Fruit fly (Drosophila melanogaster) whole organism, larva: ENCODE data around the gene lectin-33A.
A peak's percentile ranks its signal among the peaks of the same experiment; 100 is the strongest.

Source experiments
- noc ChIP-seq: fragments of 200-800 bp; sonication (Bioruptor generic); optimal IDR thresholded peaks from 3 replicates; lab custom pipeline; 2019; ENCODE audit warnings: missing biosample characterization, mild to moderate bottlenecking, missing genetic modification characterization, moderate library complexity

lectin-33A gene

DNA sequence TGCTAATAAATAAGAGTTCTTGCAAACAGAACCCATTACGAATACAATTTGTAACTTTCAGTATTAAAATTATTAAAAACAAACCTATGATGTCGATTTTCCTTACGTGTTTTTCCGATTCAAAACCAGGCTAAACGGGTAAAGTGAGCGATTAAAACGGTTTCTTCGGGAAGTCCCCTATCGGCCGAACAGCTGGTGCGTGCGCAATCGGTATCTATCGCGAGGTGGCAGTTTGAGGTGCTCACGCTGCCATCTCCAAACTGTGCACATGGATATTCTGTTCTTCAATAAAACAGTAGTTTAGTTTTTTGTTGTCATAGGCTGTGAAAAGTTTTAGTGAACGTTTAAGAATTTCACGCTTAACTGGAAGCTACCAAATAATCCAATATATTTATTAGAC lies 12.7 kb upstream of the lectin-33A start, which contains the start of gene TTLL4A:
Gene TTLL4A, plus strand, starts transcription at position 240 of the 400 bp plus-strand sequence.
- no peak for TF ChIP-seq noc (tag; lab: Kevin White, UChicago)

DNA sequence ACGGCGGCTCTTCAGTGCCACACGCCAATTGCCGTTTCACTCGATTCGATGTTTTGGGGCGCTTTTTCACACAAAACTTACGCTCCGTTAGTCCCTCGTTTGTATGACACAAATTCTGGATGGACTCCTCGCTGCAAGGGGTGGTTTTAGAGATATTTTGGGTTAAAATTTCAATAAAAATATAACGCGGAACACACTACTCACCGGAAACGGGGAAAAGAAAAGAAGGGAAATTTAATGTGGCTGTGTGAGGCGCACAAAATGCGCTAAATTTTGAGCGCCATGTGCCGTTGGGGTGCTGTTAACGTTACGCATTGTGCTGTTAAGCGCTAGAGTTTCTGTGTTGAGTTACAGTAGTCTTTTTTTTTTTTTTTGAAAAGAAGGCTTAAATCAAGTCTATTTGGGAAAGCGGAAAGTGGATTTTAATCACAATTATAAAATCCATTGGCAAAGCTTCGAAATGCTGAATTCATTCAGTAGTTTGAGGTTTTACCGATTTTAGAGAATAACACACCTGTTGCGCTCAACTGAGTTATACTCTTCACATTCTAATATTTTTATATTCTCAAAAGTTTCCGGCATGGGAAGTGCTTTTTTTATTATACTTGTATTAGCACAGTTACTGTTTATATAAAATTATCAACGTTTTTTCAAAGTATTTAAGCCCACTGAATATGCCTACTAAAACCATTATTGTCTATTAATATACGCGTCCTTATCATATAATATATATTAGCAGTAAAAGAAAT lies 2.2 kb downstream of the lectin-33A start, which contains the start of gene RpL9:
Gene RpL9, minus strand, starts transcription at position 265 of the 749 bp plus-strand sequence.
- no peak for TF ChIP-seq noc (tag; lab: Kevin White, UChicago)

dm6 chr2L:11004674-11005045 lies 2.8 kb downstream of the lectin-33A start, which contains the start of gene Nup154:
Nup154 (plus strand) TSS chr2L:11004820.
- no peak for TF ChIP-seq noc (tag; lab: Kevin White, UChicago)

DNA sequence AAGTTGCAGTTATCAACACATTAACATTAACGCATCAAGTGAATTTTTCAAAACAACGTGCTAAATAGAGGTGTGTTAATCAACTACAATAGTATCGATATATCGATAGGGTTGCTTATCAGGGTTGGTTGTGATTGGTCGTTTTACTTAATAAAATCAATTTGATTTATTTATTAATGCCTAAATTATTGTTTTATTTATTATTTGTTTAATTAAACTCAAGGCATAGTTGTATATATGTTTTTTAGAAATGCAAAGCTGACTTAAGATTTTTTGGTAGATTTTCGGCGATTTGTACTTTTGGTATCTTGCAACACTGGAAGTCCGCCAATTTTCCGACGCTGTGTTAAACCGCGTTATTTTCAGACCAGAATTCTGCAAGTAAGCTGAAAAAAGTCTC lies 9.1 kb downstream of the lectin-33A start, which contains the start of the genes Art8 and dUTPase:
Gene Art8, minus strand, starts transcription at position 88 of the 400 bp plus-strand sequence.
Gene dUTPase, plus strand, starts transcription at position 314 of the 400 bp plus-strand sequence.
- TF ChIP-seq noc (tag; lab: Kevin White, UChicago) = peak; percentile 46

DNA sequence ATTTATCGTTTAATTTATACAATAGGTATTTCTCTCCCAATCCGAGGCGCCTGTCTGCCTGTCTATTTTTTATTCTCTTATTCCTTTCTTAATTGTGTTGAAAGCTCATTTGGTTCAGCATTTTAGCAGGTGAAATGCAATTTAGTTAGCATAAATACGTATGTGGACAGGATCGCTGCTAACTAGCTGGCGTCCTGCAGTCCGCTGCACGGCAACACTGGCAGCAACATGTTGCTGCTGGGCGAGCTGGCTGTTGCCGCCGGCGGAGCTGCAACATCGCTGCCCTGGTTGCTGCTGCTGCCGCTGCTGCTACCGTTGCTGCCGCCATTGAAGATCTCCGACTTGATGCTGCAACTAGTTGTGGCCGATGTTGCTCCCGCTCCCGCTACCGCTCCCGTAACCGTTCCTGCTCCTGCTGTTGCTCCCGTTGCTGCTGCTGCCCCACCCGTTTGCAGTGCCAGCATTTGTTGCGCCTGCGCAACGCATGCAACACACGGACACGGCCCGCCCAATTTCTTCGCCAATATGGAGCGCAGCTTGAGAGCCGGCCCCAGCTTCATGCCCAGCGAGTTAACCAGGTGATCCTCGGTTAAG lies 12.2 kb downstream of the lectin-33A start:
- no peak for TF ChIP-seq noc (tag; lab: Kevin White, UChicago)

DNA sequence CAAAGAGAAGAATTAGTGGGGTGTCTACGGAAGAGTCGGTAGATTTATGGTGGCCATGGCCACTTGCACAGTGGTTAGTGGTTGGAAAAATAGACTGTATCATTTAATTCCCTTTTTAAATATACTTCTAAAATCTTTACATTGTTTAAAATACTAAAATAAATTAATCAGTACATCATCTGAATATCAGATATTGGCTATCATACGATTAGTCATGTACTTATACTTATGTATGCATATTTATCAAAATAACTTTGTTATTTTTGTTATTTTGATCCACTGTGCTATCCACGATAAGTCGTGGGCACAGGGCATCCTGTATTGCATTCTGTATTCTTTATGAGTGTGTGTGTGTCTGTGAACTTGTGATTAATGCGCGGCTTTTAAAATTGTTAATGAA lies 12.8 kb downstream of the lectin-33A start:
- TF ChIP-seq noc (tag; lab: Kevin White, UChicago) = no peak

DNA sequence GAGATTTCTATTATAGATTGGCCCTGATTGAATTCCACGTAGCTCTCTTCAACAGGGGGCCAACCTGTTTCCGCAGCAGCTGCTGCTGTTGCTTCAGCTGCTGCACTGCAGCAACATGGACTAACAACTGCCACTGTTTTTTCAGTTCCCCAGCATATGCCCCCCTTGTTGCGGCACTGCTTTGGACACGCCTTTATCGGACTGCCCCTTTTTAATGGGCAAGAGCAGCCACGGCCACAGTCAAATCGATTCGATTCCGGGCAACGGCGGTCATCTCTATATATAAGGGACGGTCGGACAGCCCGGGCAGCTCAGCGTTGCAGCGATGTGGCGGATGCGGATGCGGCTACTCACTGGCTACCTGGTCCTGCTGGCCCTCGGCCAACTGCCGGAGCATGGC lies 13.4 kb downstream of the lectin-33A start, which contains the start of gene Acp32CD:
Gene Acp32CD, plus strand, starts transcription at position 301 of the 400 bp plus-strand sequence.
- TF ChIP-seq noc (tag; lab: Kevin White, UChicago) = no peak

DNA sequence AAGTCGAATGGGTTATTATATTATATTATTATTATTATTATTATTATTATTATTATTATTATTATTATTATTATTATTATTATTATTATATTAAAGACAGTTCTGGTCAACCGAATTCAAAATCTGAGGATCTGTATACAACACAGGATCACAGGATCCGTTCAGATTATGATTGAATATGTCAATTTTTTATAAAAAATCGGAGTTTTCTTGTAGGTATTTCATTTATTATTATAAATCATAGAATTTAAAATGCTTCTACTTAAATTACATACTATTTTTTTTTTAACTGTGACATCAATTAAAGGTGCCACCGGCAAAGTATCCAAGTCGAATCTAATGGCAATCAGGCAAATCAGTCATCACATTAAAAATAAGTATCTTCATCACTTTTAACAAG lies 14.8 kb downstream of the lectin-33A start, which contains the start of gene CG14913:
Gene CG14913, plus strand, starts transcription at position 301 of the 400 bp plus-strand sequence.
- TF ChIP-seq noc (tag; lab: Kevin White, UChicago) = no peak

DNA sequence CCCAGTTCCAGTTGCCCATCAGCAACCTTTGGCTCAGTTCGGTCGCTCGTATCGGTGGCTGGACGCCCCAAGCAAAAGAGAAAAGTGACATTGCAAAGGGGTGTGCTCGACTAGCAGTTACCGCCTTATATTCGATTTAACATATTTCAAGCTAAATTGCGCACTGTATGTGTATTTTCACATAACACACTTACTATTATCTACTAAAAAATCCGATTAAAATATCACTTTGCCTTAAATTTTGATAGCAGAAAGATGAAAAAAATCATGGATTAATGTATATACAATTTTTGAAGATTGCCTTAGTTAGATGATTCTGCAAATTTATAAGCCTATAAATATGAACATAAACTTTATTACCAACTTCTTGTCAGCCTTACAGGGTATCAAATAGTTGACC lies 19.7 kb downstream of the lectin-33A start:
- no peak for TF ChIP-seq noc (tag; lab: Kevin White, UChicago)

DNA sequence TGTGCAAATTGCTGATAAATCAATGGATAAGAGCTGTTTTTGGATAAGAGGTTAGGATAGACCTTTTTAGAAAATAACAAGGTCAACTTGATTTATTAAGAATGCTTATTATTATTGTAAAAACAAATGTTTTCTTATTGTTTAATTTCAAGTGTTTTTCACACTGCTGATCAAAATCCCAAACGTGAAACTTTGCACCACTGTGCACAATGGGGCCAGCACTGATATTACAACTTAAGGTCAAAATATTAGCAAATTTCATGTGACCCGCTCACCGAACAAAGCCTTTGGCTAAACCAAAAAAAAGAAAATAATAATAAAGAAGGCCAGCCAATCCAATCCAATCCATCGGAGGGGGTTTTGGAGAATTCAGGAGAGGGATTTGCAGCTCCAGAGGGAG lies 20.9 kb downstream of the lectin-33A start:
- no peak for TF ChIP-seq noc (tag; lab: Kevin White, UChicago)

- TF ChIP-seq noc (tag; lab: Kevin White, UChicago) = no peak
Measured at dm6 chr2L:11023875-11024274, 22.0 kb downstream of the lectin-33A start.

DNA sequence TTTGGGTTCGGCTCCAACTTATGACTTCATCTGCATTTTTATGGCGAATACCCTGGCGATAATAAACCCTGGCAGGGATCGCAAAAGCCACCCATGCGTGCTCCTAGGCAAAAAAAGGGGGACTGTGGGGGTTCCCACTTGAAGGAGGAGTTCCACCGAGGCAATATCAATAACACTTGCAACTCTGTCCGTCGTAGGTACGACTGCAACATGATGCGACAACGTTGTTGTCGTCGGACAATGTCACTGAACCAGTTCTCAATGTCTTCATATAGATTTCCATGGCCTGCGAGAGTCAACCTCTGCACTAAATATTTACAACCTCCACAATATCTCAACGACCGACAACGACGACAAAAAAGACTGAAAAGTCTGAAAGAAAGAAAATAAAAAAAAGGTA lies 25.3 kb downstream of the lectin-33A start:
- no peak for TF ChIP-seq noc (tag; lab: Kevin White, UChicago)

dm6 chr2L:11027825-11028496 lies 26.1 kb downstream of the lectin-33A start:
- TF ChIP-seq noc (tag; lab: Kevin White, UChicago) = no peak

- no peak for TF ChIP-seq noc (tag; lab: Kevin White, UChicago)
Measured at dm6 chr2L:11032285-11032970, 30.6 kb downstream of the lectin-33A start.

DNA sequence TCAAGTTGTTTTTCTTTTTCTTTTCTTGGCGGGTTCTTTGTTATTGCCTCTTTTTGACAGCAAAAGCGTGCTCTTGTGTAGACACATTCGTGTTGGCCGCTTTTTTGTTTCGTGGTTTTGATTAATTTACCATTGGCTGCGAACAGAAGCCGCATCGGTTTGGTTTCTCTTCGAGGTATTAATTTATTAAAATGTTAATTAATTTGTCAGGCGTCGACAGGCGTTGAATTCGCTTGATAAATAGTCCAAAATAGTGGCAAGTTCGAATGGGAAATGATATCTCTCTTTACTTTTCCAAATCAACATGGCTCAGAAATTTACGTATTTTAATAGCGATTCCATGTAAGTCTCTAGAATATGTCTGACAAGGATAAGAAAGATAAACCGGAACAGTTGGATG lies 32.6 kb downstream of the lectin-33A start, which contains the start of gene CG18666:
Gene CG18666, plus strand, starts transcription at position 301 of the 400 bp plus-strand sequence.
- TF ChIP-seq noc (tag; lab: Kevin White, UChicago) = no peak
